Fruit fly (Drosophila melanogaster) whole organism, prepupa: ENCODE measurements around the gene CG13258.

Experiments
- CG11294 ChIP-seq: fragments of 200-800 bp; sonication (Bioruptor generic); IDR thresholded peaks from 2 replicates; pipeline ENCODE4 v1.3.6; 2022; ENCODE audit warnings: missing biosample characterization, missing genetic modification characterization
- CG11762 ChIP-seq: fragments of 200-800 bp; sonication (Bioruptor generic); optimal IDR thresholded peaks from 3 replicates; lab custom pipeline; 2016; ENCODE audit warnings: missing biosample characterization, missing genetic modification characterization; ENCODE audit not compliant: insufficient read depth
- CG11902 ChIP-seq: fragments of 200-800 bp; sonication (Bioruptor generic); optimal IDR thresholded peaks from 3 replicates; lab custom pipeline; 2016; ENCODE audit warnings: missing biosample characterization, missing genetic modification characterization
- CG1621 ChIP-seq: fragments of 200-800 bp; sonication (Bioruptor generic); optimal IDR thresholded peaks from 3 replicates; lab custom pipeline; 2018; ENCODE audit warnings: missing biosample characterization, mild to moderate bottlenecking, missing genetic modification characterization
- CG16779 ChIP-seq: fragments of 200-800 bp; sonication (Bioruptor generic); optimal IDR thresholded peaks from 3 replicates; lab custom pipeline; 2017; ENCODE audit warnings: missing biosample characterization, mild to moderate bottlenecking, missing genetic modification characterization
- CG3032 ChIP-seq: fragments of 200-800 bp; optimal IDR thresholded peaks from 2 replicates; lab custom pipeline; 2019; ENCODE audit warnings: missing biosample characterization, mild to moderate bottlenecking, missing genetic modification characterization, moderate library complexity
- CG32006 ChIP-seq: fragments of 200-800 bp; sonication (Bioruptor generic); optimal IDR thresholded peaks from 3 replicates; lab custom pipeline; 2017; ENCODE audit warnings: missing biosample characterization, mild to moderate bottlenecking, missing genetic modification characterization
- CG34406 ChIP-seq: fragments of 200-800 bp; sonication (Bioruptor generic); optimal IDR thresholded peaks from 3 replicates; lab custom pipeline; 2016; ENCODE audit warnings: missing biosample characterization, missing genetic modification characterization
- CG3919 ChIP-seq: fragments of 200-800 bp; sonication (Bioruptor generic); optimal IDR thresholded peaks from 3 replicates; lab custom pipeline; 2016; ENCODE audit warnings: missing biosample characterization, missing genetic modification characterization
- CG4318 ChIP-seq: fragments of 200-800 bp; sonication (Bioruptor generic); optimal IDR thresholded peaks from 3 replicates; lab custom pipeline; 2017; ENCODE audit warnings: missing biosample characterization, mild to moderate bottlenecking, missing genetic modification characterization
- CG6792 ChIP-seq: fragments of 200-800 bp; sonication (Bioruptor generic); optimal IDR thresholded peaks from 3 replicates; lab custom pipeline; 2016; ENCODE audit warnings: missing biosample characterization, missing genetic modification characterization
- CG6808 ChIP-seq: fragments of 200-800 bp; sonication (Bioruptor generic); optimal IDR thresholded peaks from 3 replicates; lab custom pipeline; 2017; ENCODE audit warnings: missing biosample characterization, missing genetic modification characterization, mild to moderate bottlenecking, moderate library complexity, missing genetic modification reagents
- CG6854 ChIP-seq: fragments of 200-800 bp; sonication (Bioruptor generic); optimal IDR thresholded peaks from 2 replicates; lab custom pipeline; 2017; ENCODE audit warnings: missing biosample characterization, mild to moderate bottlenecking, missing genetic modification characterization
- CG7368 ChIP-seq: fragments of 200-800 bp; sonication (Bioruptor generic); optimal IDR thresholded peaks from 3 replicates; lab custom pipeline; 2016; ENCODE audit warnings: missing biosample characterization, missing genetic modification characterization
- CG8119 ChIP-seq: fragments of 200-800 bp; sonication (Bioruptor generic); IDR thresholded peaks from 3 replicates; pipeline ENCODE4 v1.3.6; 2022; ENCODE audit warnings: missing biosample characterization, missing genetic modification characterization
- CG8319 ChIP-seq: fragments of 200-800 bp; sonication (Bioruptor generic); optimal IDR thresholded peaks from 3 replicates; lab custom pipeline; 2016; ENCODE audit warnings: missing biosample characterization, missing genetic modification characterization
- CG9139 ChIP-seq: fragments of 200-800 bp; sonication (Bioruptor generic); optimal IDR thresholded peaks from 3 replicates; lab custom pipeline; 2017; ENCODE audit warnings: missing biosample characterization, mild to moderate bottlenecking, missing genetic modification characterization
- Eip75B ChIP-seq: fragments of 200-800 bp; sonication (Bioruptor generic); optimal IDR thresholded peaks from 3 replicates; lab custom pipeline; 2016; ENCODE audit warnings: missing biosample characterization, missing genetic modification characterization
- Eip78C ChIP-seq: fragments of 200-800 bp; sonication (Bioruptor generic); peaks from one replicate; lab custom pipeline; 2016; ENCODE audit warnings: missing biosample characterization, missing genetic modification characterization
- Eip93F ChIP-seq: fragments of 200-800 bp; sonication (Bioruptor generic); optimal IDR thresholded peaks from 2 replicates; lab custom pipeline; 2016; ENCODE audit warnings: missing biosample characterization, mild to moderate bottlenecking, missing genetic modification characterization
- Ets21C ChIP-seq: fragments of 200-800 bp; sonication (Bioruptor generic); optimal IDR thresholded peaks from 3 replicates; lab custom pipeline; 2016; ENCODE audit warnings: missing biosample characterization, missing genetic modification characterization
- Ets96B ChIP-seq: fragments of 200-800 bp; optimal IDR thresholded peaks from 2 replicates; lab custom pipeline; 2019; ENCODE audit warnings: missing biosample characterization, mild to moderate bottlenecking, missing genetic modification characterization, moderate library complexity
- Hr38 ChIP-seq: sonication (Bioruptor generic); optimal IDR thresholded peaks from 2 replicates; lab custom pipeline; 2016; ENCODE audit warnings: missing biosample characterization, missing genetic modification characterization
- Hr39 ChIP-seq: fragments of 200-800 bp; sonication (Bioruptor generic); optimal IDR thresholded peaks from 2 replicates; lab custom pipeline; 2016; ENCODE audit warnings: missing biosample characterization, missing genetic modification characterization
- Hr4 ChIP-seq: fragments of 200-800 bp; sonication (Bioruptor generic); optimal IDR thresholded peaks from 3 replicates; lab custom pipeline; 2016; ENCODE audit warnings: missing biosample characterization, missing genetic modification characterization
- Met ChIP-seq: fragments of 200-800 bp; sonication (Bioruptor generic); optimal IDR thresholded peaks from 3 replicates; lab custom pipeline; 2016; ENCODE audit warnings: missing biosample characterization, missing genetic modification characterization
- OdsH ChIP-seq: fragments of 200-800 bp; sonication (Bioruptor generic); optimal IDR thresholded peaks from 3 replicates; lab custom pipeline; 2016; ENCODE audit warnings: missing biosample characterization, missing genetic modification characterization
- Smox ChIP-seq: fragments of 200-800 bp; sonication (Bioruptor generic); optimal IDR thresholded peaks from 3 replicates; lab custom pipeline; 2016; ENCODE audit warnings: missing biosample characterization, missing genetic modification characterization
- Sox102F ChIP-seq: fragments of 200-800 bp; sonication (Bioruptor generic); optimal IDR thresholded peaks from 2 replicates; lab custom pipeline; 2016; ENCODE audit warnings: missing biosample characterization, mild to moderate bottlenecking, missing genetic modification characterization
- Sox14 ChIP-seq: fragments of 200-800 bp; sonication (Bioruptor generic); optimal IDR thresholded peaks from 3 replicates; lab custom pipeline; 2016; ENCODE audit warnings: missing biosample characterization, missing genetic modification characterization
- Sox15 ChIP-seq: fragments of 200-800 bp; sonication (Bioruptor generic); optimal IDR thresholded peaks from 3 replicates; lab custom pipeline; 2016; ENCODE audit warnings: missing biosample characterization, missing genetic modification characterization
- cyc ChIP-seq: fragments of 200-800 bp; sonication (Bioruptor generic); optimal IDR thresholded peaks from 3 replicates; lab custom pipeline; 2016; ENCODE audit warnings: missing biosample characterization, missing genetic modification characterization
- dac ChIP-seq: fragments of 200-800 bp; sonication (Bioruptor generic); optimal IDR thresholded peaks from 2 replicates; lab custom pipeline; 2017; ENCODE audit warnings: missing biosample characterization, mild to moderate bottlenecking, missing genetic modification characterization
- fd59A ChIP-seq: fragments of 200-800 bp; sonication (Bioruptor generic); optimal IDR thresholded peaks from 2 replicates; lab custom pipeline; 2017; ENCODE audit warnings: missing biosample characterization, mild to moderate bottlenecking, missing genetic modification characterization, missing genetic modification reagents
- lz ChIP-seq: fragments of 200-800 bp; sonication (Bioruptor generic); optimal IDR thresholded peaks from 3 replicates; lab custom pipeline; 2016; ENCODE audit warnings: missing biosample characterization, missing genetic modification characterization
- pdm3 ChIP-seq: fragments of 200-800 bp; sonication (Bioruptor generic); optimal IDR thresholded peaks from 3 replicates; lab custom pipeline; 2016; ENCODE audit warnings: missing biosample characterization, missing genetic modification characterization
- salr ChIP-seq, 2 experiments: fragments of 200-800 bp; sonication (Bioruptor generic); optimal IDR thresholded peaks; 3 replicates each; lab custom pipeline; 2016 to 2018; ENCODE audit warnings: missing biosample characterization in 2 of 2, missing genetic modification characterization in 2 of 2, mild to moderate bottlenecking in 1 of 2
- ss ChIP-seq, 2 experiments: fragments of 200-800 bp; sonication (Bioruptor generic); optimal IDR thresholded peaks; 2 replicates in 1 of 2; 3 replicates in 1 of 2; lab custom pipeline; 2017 to 2018; ENCODE audit warnings: mild to moderate bottlenecking in 2 of 2, missing biosample characterization in 2 of 2, missing genetic modification characterization in 2 of 2, moderate library complexity in 1 of 2
- vri ChIP-seq: fragments of 200-800 bp; sonication (Bioruptor generic); optimal IDR thresholded peaks from 3 replicates; lab custom pipeline; 2016; ENCODE audit warnings: missing biosample characterization, mild to moderate bottlenecking, missing genetic modification characterization

The CG13258 gene

dm6 chr2L:16342224-16342623 lies 49.4 kb upstream of the CG13258 start, which contains the start of gene CG44405:
TSS of gene CG44405 (minus strand) at chr2L:16342324.
- TF ChIP-seq CG8319 (GFP tag; lab: Kevin White, UChicago) (no peak), CG6808 (GFP tag; lab: Kevin White, UChicago) (no peak), Eip93F (no peak), CG16779 (tag; lab: Kevin White, UChicago) (no peak), Ets96B (tag; lab: Kevin White, UChicago) (no peak)

- no peak for TF ChIP-seq Hr38 (GFP tag; lab: Kevin White, UChicago)
- TF ChIP-seq CG6792 (GFP tag; lab: Kevin White, UChicago), result no peak
- no peak for TF ChIP-seq Eip75B (GFP tag; lab: Kevin White, UChicago)
- TF ChIP-seq salr (GFP tag; optimal IDR thresholded peaks at IDR 0.05; lab: Kevin White, UChicago), result no peak
- no peak for TF ChIP-seq Eip78C
- TF ChIP-seq CG3919 (GFP tag; lab: Kevin White, UChicago), result no peak
- no peak for TF ChIP-seq CG9139
- no peak for TF ChIP-seq CG11294 (GFP tag; lab: Robert Waterston, UW)
- TF ChIP-seq pdm3 (GFP tag; lab: Kevin White, UChicago), result no peak
- no peak for TF ChIP-seq Sox14 (GFP tag; lab: Kevin White, UChicago)
- no peak for TF ChIP-seq vri
- no peak for TF ChIP-seq Smox (GFP tag; lab: Kevin White, UChicago)
- no peak for TF ChIP-seq fd59A
These were observed 47.4 kb upstream of the CG13258 start, which contains the start of gene CG42266 for dm6 chr2L:16340268-16340667. TSS of gene CG42266 (minus strand) at chr2L:16340368.

- TF ChIP-seq lz, result no peak
- TF ChIP-seq Hr4 (GFP tag; lab: Kevin White, UChicago), result no peak
- no peak for TF ChIP-seq CG4318 (GFP tag; lab: Kevin White, UChicago)
- no peak for TF ChIP-seq Sox102F
- TF ChIP-seq pdm3 (GFP tag; lab: Kevin White, UChicago), result no peak
- TF ChIP-seq dac, result no peak
- no peak for TF ChIP-seq ss (GFP tag; optimal IDR thresholded peaks at IDR 0.05; lab: Kevin White, UChicago)
- no peak for TF ChIP-seq CG6854 (GFP tag; lab: Kevin White, UChicago)
- TF ChIP-seq CG8319 (GFP tag; lab: Kevin White, UChicago), result no peak
These were observed 45.0 kb upstream of the CG13258 start, which contains the start of gene CG31817 for dm6 chr2L:16337785-16338184. TSS of gene CG31817 (minus strand) at chr2L:16337885.

dm6 chr2L:16329625-16330024 lies 36.8 kb upstream of the CG13258 start, which contains the start of gene CG4440:
TSS of gene CG4440 (plus strand) at chr2L:16329925.
- TF ChIP-seq CG3032 (tag; lab: Kevin White, UChicago), result no peak
- no peak for TF ChIP-seq CG1621 (tag; lab: Kevin White, UChicago)
- no peak for TF ChIP-seq OdsH (GFP tag; lab: Kevin White, UChicago)
- TF ChIP-seq CG32006 (GFP tag; lab: Kevin White, UChicago), result no peak
- TF ChIP-seq Sox102F, result no peak
- TF ChIP-seq Eip75B (GFP tag; lab: Kevin White, UChicago), result no peak
- no peak for TF ChIP-seq CG8119 (GFP tag; lab: Robert Waterston, UW)
- no peak for TF ChIP-seq CG6808 (GFP tag; lab: Kevin White, UChicago)
- TF ChIP-seq CG7368 (GFP tag; lab: Kevin White, UChicago), result no peak
- no peak for TF ChIP-seq CG11902 (GFP tag; lab: Kevin White, UChicago)
- TF ChIP-seq Hr39 (GFP tag; lab: Kevin White, UChicago), result no peak
- no peak for TF ChIP-seq Met (GFP tag; lab: Kevin White, UChicago)
- no peak for TF ChIP-seq Ets21C (GFP tag; lab: Kevin White, UChicago)
- no peak for TF ChIP-seq Sox14 (GFP tag; lab: Kevin White, UChicago)
- no peak for TF ChIP-seq CG11762 (GFP tag; lab: Kevin White, UChicago)
- TF ChIP-seq CG34406 (GFP tag; lab: Kevin White, UChicago), result no peak
- no peak for TF ChIP-seq cyc (GFP tag; lab: Kevin White, UChicago)
- no peak for TF ChIP-seq fd59A
- TF ChIP-seq Sox15 (GFP tag; lab: Kevin White, UChicago), result no peak
- TF ChIP-seq Eip93F, result no peak
